Worm (Caenorhabditis elegans) whole organism, young adult: ENCODE results near the gene bus-19.

Experiments used
- him-1 ChIP-seq: sonication (generic microtip); optimal IDR thresholded peaks from 2 replicates; lab custom pipeline; 2016; ENCODE audit warnings: missing genotype, missing genetic modification reagents, missing genetic modification characterization, missing compliant biosample characterization
- nfya-1 ChIP-seq: sonication (generic microtip); optimal IDR thresholded peaks from 2 replicates; lab custom pipeline; 2017; ENCODE audit warnings: antibody characterized with exemption, missing compliant biosample characterization, missing genetic modification characterization, borderline replicate concordance; ENCODE audit not compliant: insufficient read depth
- zfh-2 ChIP-seq: fragments of 200-800 bp; sonication (Bioruptor generic); conservative IDR thresholded peaks from 2 replicates; pipeline ENCODE4 v1.3.6; 2022; ENCODE audit warnings: missing genetic modification reagents, missing genetic modification characterization, missing compliant biosample characterization

- TF ChIP-seq nfya-1 (tag; lab: Kevin White, UChicago) (no peak), zfh-2 (GFP tag; lab: Robert Waterston, UW) (no peak), him-1 (tag; lab: Kevin White, UChicago) (no peak)
Measured at ce11 chrV:12822065-12822464, 49.8 kb upstream of the bus-19 start.
